Fruit fly (Drosophila melanogaster) whole organism, adult: ENCODE results near the gene CG15643.

Experiments used
- CG11617 ChIP-seq: fragments of 200-800 bp; sonication (Bioruptor generic); optimal IDR thresholded peaks from 2 replicates; lab custom pipeline; 2017; ENCODE audit warnings: mild to moderate bottlenecking, missing biosample characterization, missing genetic modification reagents, missing genetic modification characterization
- CG12768 ChIP-seq: fragments of 200-800 bp; sonication (Bioruptor generic); optimal IDR thresholded peaks from 2 replicates; lab custom pipeline; 2017; ENCODE audit warnings: missing biosample characterization, missing genetic modification characterization, mild to moderate bottlenecking, moderate library complexity, missing genetic modification reagents
- CG14711 ChIP-seq: fragments of 200-800 bp; sonication (Bioruptor generic); optimal IDR thresholded peaks from 2 replicates; lab custom pipeline; 2018; ENCODE audit warnings: missing biosample characterization, mild to moderate bottlenecking, missing genetic modification characterization, moderate library complexity
- CG1620 ChIP-seq: fragments of 200-800 bp; sonication (Bioruptor generic); optimal IDR thresholded peaks from 2 replicates; lab custom pipeline; 2016; ENCODE audit warnings: missing biosample characterization, missing genetic modification characterization
- CG33017 ChIP-seq: fragments of 200-800 bp; sonication (Bioruptor generic); optimal IDR thresholded peaks from 2 replicates; lab custom pipeline; 2018; ENCODE audit warnings: missing biosample characterization, mild to moderate bottlenecking, missing genetic modification characterization, moderate library complexity
- CG5204 ChIP-seq: fragments of 200-800 bp; sonication (Bioruptor generic); optimal IDR thresholded peaks from 2 replicates; lab custom pipeline; 2016; ENCODE audit warnings: missing biosample characterization, missing genetic modification characterization
- CG7045 ChIP-seq: fragments of 200-800 bp; sonication (Bioruptor generic); optimal IDR thresholded peaks from 2 replicates; lab custom pipeline; 2017; ENCODE audit warnings: missing biosample characterization, mild to moderate bottlenecking, missing genetic modification characterization
- CG7101 ChIP-seq: fragments of 200-800 bp; sonication (Bioruptor generic); optimal IDR thresholded peaks from 2 replicates; lab custom pipeline; 2018; ENCODE audit warnings: missing biosample characterization, mild to moderate bottlenecking, missing genetic modification characterization, moderate library complexity
- Clk ChIP-seq: fragments of 200-800 bp; sonication (Bioruptor generic); optimal IDR thresholded peaks from 2 replicates; lab custom pipeline; 2017; ENCODE audit warnings: missing biosample characterization, missing genetic modification characterization
- Crg-1 ChIP-seq: fragments of 200-800 bp; sonication (Bioruptor generic); optimal IDR thresholded peaks from 2 replicates; lab custom pipeline; 2016; ENCODE audit warnings: missing biosample characterization, missing genetic modification characterization
- Hr96 ChIP-seq: fragments of 200-800 bp; sonication (Bioruptor generic); optimal IDR thresholded peaks from 2 replicates; lab custom pipeline; 2016; ENCODE audit warnings: missing biosample characterization, missing genetic modification characterization
- Mnt ChIP-seq: fragments of 200-800 bp; sonication (Bioruptor generic); optimal IDR thresholded peaks from 2 replicates; lab custom pipeline; 2016; ENCODE audit warnings: missing biosample characterization, mild to moderate bottlenecking, missing genetic modification characterization
- bab1 ChIP-seq: fragments of 200-800 bp; sonication (Bioruptor generic); optimal IDR thresholded peaks from 3 replicates; lab custom pipeline; 2019; ENCODE audit warnings: missing biosample characterization, mild to moderate bottlenecking, missing genetic modification characterization, moderate library complexity
- cic ChIP-seq: fragments of 200-800 bp; sonication (Bioruptor generic); optimal IDR thresholded peaks from 2 replicates; lab custom pipeline; 2017; ENCODE audit warnings: missing biosample characterization, mild to moderate bottlenecking, missing genetic modification characterization, moderate library complexity
- cnc ChIP-seq, 2 experiments: fragments of >200 bp; optimal IDR thresholded peaks; 2 replicates each; lab custom pipeline; 2017
- kay ChIP-seq: fragments of 200-800 bp; sonication (Bioruptor generic); peaks from one replicate; lab custom pipeline; 2016; ENCODE audit warnings: missing biosample characterization, missing genetic modification characterization, borderline replicate concordance
- ovo ChIP-seq: fragments of 200-800 bp; sonication (Bioruptor generic); optimal IDR thresholded peaks from 2 replicates; lab custom pipeline; 2016; ENCODE audit warnings: missing biosample characterization, missing genetic modification characterization
- pad ChIP-seq: fragments of 200-800 bp; sonication (Bioruptor generic); optimal IDR thresholded peaks from 3 replicates; lab custom pipeline; 2017; ENCODE audit warnings: missing biosample characterization, missing genetic modification characterization, mild to moderate bottlenecking, moderate library complexity, missing genetic modification reagents
- tj ChIP-seq: fragments of 200-800 bp; sonication (Bioruptor generic); optimal IDR thresholded peaks from 3 replicates; lab custom pipeline; 2017; ENCODE audit warnings: missing biosample characterization, mild to moderate bottlenecking, missing genetic modification characterization, moderate library complexity
- toe ChIP-seq: fragments of 200-800 bp; sonication (Bioruptor generic); optimal IDR thresholded peaks from 2 replicates; lab custom pipeline; 2016; ENCODE audit warnings: missing biosample characterization, missing genetic modification characterization

CG15643 gene

dm6 chrX:15583842-15584441 is 12.0 kb upstream of the CG15643 start:
- TF ChIP-seq cic (no peak), tj (GFP tag; lab: Kevin White, UChicago) (peak; percentile 10)

- no peak for TF ChIP-seq cic
- no peak for TF ChIP-seq cnc (optimal IDR thresholded peaks at IDR 0.05; lab: Kevin White, UChicago)
- peak; percentile 51 for TF ChIP-seq Crg-1 (GFP tag; lab: Kevin White, UChicago)
- TF ChIP-seq toe (GFP tag; lab: Kevin White, UChicago), result peak; percentile 73
- TF ChIP-seq CG1620 (GFP tag; lab: Kevin White, UChicago), result peak; percentile 83
- no peak for TF ChIP-seq CG33017 (tag; lab: Kevin White, UChicago)
- peak; percentile 75 for TF ChIP-seq Hr96 (GFP tag; lab: Kevin White, UChicago)
- TF ChIP-seq Mnt (GFP tag; lab: Kevin White, UChicago), result peak; percentile 69
- TF ChIP-seq pad, result peak; percentile 49
- peak; percentile 58 for TF ChIP-seq CG7101
- peak; percentile 65 for TF ChIP-seq bab1 (GFP tag; lab: Kevin White, UChicago)
- TF ChIP-seq kay (GFP tag; lab: Kevin White, UChicago), result no peak
- no peak for TF ChIP-seq CG12768
- peak; percentile 64 for TF ChIP-seq CG5204
- TF ChIP-seq Clk (GFP tag; lab: Kevin White, UChicago), result no peak
- peak; percentile 38 for TF ChIP-seq ovo (GFP tag; lab: Kevin White, UChicago)
- TF ChIP-seq CG11617 (GFP tag; lab: Kevin White, UChicago), result peak; percentile 57
- no peak for TF ChIP-seq CG7045 (GFP tag; lab: Kevin White, UChicago)
- peak; percentile 58 for TF ChIP-seq CG14711 (tag; lab: Kevin White, UChicago)
- peak; percentile 15 for TF ChIP-seq tj (GFP tag; lab: Kevin White, UChicago)
Measured at dm6 chrX:15582853-15583252, 10.9 kb upstream of the CG15643 start, which contains the start of the genes CG9215 and CG8097. CG9215 (minus strand) TSS chrX:15582874. CG8097 (plus strand) TSS chrX:15583159.

dm6 chrX:15579579-15579978 is 7.6 kb upstream of the CG15643 start:
- TF ChIP-seq CG14711 (tag; lab: Kevin White, UChicago), result peak; percentile 58
- TF ChIP-seq CG12768, result no peak
- TF ChIP-seq CG1620 (GFP tag; lab: Kevin White, UChicago), result no peak
- TF ChIP-seq CG33017 (tag; lab: Kevin White, UChicago), result no peak
- TF ChIP-seq cic, result no peak
- TF ChIP-seq Crg-1 (GFP tag; lab: Kevin White, UChicago), result no peak
- TF ChIP-seq CG7101, result peak; percentile 52
- no peak for TF ChIP-seq kay (GFP tag; lab: Kevin White, UChicago)
- peak; percentile 86 for TF ChIP-seq bab1 (GFP tag; lab: Kevin White, UChicago)
- no peak for TF ChIP-seq CG7045 (GFP tag; lab: Kevin White, UChicago)
- TF ChIP-seq tj (GFP tag; lab: Kevin White, UChicago), result no peak
- TF ChIP-seq CG11617 (GFP tag; lab: Kevin White, UChicago), result no peak
- no peak for TF ChIP-seq toe (GFP tag; lab: Kevin White, UChicago)
- TF ChIP-seq Hr96 (GFP tag; lab: Kevin White, UChicago), result no peak
- TF ChIP-seq Clk (GFP tag; lab: Kevin White, UChicago), result no peak
- TF ChIP-seq Mnt (GFP tag; lab: Kevin White, UChicago), result no peak
- no peak for TF ChIP-seq cnc (optimal IDR thresholded peaks at IDR 0.05; lab: Kevin White, UChicago)

DNA sequence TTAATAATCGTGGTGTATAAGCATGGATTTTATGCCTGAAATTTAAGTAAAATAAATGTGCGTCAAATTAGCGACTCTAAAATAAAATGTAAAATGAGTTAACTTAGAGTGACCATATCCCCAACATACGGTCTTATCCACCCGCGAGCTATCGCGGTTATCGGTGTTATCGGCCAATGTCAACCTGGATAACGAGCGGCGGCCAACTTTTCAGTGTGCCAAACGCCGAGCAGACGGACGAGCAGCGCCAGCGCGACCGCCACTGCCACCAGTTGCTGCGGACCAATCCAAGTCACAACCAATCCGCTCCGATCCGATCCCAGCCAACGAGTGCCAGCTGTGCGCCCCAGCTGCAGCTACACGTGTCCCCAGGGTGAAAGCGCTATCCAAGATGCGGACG is 6.1 kb upstream of the CG15643 start, which contains the start of the genes cerv and CG7872:
Gene cerv (minus strand): TSS at position 129 of the 400 bp plus-strand sequence.
Gene CG7872 (plus strand): TSS at position 163 of the 400 bp plus-strand sequence.
- TF ChIP-seq cic (no peak), CG33017 (tag; lab: Kevin White, UChicago) (no peak), Clk (GFP tag; lab: Kevin White, UChicago) (no peak), cnc (optimal IDR thresholded peaks at IDR 0.05; lab: Kevin White, UChicago) (no peak), Hr96 (GFP tag; lab: Kevin White, UChicago) (no peak), pad (no peak), toe (GFP tag; lab: Kevin White, UChicago) (no peak), CG7101 (no peak), CG7045 (GFP tag; lab: Kevin White, UChicago) (no peak), ovo (GFP tag; lab: Kevin White, UChicago) (no peak), Crg-1 (GFP tag; lab: Kevin White, UChicago) (no peak), CG11617 (GFP tag; lab: Kevin White, UChicago) (no peak), CG1620 (GFP tag; lab: Kevin White, UChicago) (peak; percentile 6), Mnt (GFP tag; lab: Kevin White, UChicago) (peak; percentile 45), CG14711 (tag; lab: Kevin White, UChicago) (no peak), CG12768 (no peak), bab1 (GFP tag; lab: Kevin White, UChicago) (peak; percentile 44)

DNA sequence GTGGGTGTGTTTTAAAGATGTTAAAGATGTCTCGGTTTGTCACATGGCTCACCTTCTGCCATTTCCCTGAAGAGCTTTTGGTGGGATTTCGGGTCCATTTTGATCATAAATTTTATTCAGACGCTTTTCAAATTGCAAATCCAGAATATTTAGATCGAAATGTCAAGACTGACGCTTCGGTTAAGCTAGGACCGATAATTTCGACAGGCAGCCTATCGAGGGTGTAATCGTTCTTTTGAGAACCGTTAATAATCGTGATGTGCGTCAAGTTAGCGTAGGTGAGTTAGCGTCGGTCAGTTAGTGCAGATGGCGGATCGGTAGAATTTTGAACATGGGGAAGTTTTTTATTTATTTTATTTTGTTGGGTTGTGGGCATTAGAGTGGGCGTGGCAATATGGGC is 3.6 kb upstream of the CG15643 start, which contains the start of gene CG42299:
Gene CG42299 (minus strand): TSS at position 127 of the 400 bp plus-strand sequence.
- TF ChIP-seq CG14711 (tag; lab: Kevin White, UChicago) (no peak), CG7045 (GFP tag; lab: Kevin White, UChicago) (no peak)

DNA sequence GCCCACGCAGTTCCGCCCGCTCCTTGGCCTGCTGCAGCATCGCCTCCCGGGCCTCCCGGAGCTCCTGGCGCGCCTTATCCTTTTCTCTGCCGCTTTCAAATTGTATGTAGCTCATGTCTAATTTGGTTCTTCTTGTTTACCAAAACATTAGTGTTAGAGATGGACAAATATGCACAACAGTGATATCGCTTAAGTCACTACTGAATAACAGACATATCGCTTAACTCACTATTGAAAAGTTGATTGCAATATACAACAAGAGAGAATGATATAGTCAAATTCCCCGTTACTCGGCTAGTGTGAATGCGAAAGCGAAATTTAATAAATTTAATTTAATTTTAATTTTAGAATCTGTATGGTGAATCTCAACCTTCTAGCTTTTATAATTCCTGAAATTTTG is 2.4 kb upstream of the CG15643 start, which contains the start of gene CG9213:
Gene CG9213 (minus strand): TSS at position 152 of the 400 bp plus-strand sequence.
- TF ChIP-seq toe (GFP tag; lab: Kevin White, UChicago), result no peak
- no peak for TF ChIP-seq Hr96 (GFP tag; lab: Kevin White, UChicago)
- no peak for TF ChIP-seq cnc (optimal IDR thresholded peaks at IDR 0.05; lab: Kevin White, UChicago)
- no peak for TF ChIP-seq Crg-1 (GFP tag; lab: Kevin White, UChicago)
- no peak for TF ChIP-seq CG5204
- TF ChIP-seq cic, result no peak
- peak; percentile 20 for TF ChIP-seq CG1620 (GFP tag; lab: Kevin White, UChicago)
- no peak for TF ChIP-seq ovo (GFP tag; lab: Kevin White, UChicago)
